Worm (Caenorhabditis elegans) whole organism, late embryonic: Measurements from ENCODE around the gene C29E4.12.

Experiments used
- elt-4 ChIP-seq: sonication (generic microtip); optimal IDR thresholded peaks from 2 replicates; lab custom pipeline; 2016; ENCODE audit warnings: missing genetic modification characterization, missing compliant biosample characterization
- pha-4 ChIP-seq: fragments of 150-350 bp; optimal IDR thresholded peaks from 2 replicates; lab custom pipeline; 2018; ENCODE audit warnings: missing biosample characterization, missing genetic modification reagents, missing genetic modification characterization
- sdc-2 ChIP-seq: sonication (generic microtip); optimal IDR thresholded peaks from 2 replicates; lab custom pipeline; 2016; ENCODE audit warnings: missing genotype, missing genetic modification characterization, missing compliant biosample characterization
- sox-4 ChIP-seq: sonication (generic microtip); optimal IDR thresholded peaks from 2 replicates; lab custom pipeline; 2017; ENCODE audit warnings: mild to moderate bottlenecking, missing genetic modification characterization, inconsistent platforms, missing compliant biosample characterization
- syd-9 ChIP-seq: sonication (generic microtip); optimal IDR thresholded peaks from 2 replicates; lab custom pipeline; 2016; ENCODE audit warnings: mild to moderate bottlenecking, missing genetic modification characterization, moderate library complexity, missing compliant biosample characterization

DNA sequence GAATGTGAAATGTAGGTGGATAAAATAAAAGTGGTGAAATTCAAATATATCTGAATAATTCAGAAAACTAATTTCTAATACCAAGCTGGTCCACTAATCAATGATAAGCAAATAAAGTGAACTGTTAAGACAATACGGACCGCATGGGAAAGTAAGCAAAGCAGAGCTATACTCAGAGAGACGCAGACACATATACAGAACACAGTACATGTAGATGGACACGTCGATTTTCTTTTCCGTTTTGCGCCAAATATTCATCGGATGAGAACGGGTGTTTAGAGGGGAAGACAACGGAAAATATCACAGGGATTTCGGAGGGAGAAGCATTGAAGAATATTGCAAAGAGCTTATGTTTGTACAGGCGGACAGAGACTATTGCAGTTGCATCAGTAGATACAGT is 15.0 kb upstream of the C29E4.12 start:
- TF ChIP-seq sdc-2 (tag; lab: Kevin White, UChicago) (no peak), syd-9 (no peak), pha-4 (no peak), elt-4 (tag; lab: Kevin White, UChicago) (no peak), sox-4 (tag; lab: Kevin White, UChicago) (no peak)
